Fruit fly (Drosophila melanogaster) whole organism, embryonic: ENCODE data around the gene Nmdar1.

Source experiments
- Aef1 ChIP-seq: fragments of 200-800 bp; sonication (Bioruptor generic); IDR thresholded peaks from 3 replicates; pipeline ENCODE4 v1.3.6; 2022; ENCODE audit warnings: missing biosample characterization, missing genetic modification characterization
- Bgb ChIP-seq: fragments of 200-800 bp; sonication (Bioruptor generic); IDR thresholded peaks from 2 replicates; pipeline ENCODE4 v1.3.6; 2022; ENCODE audit warnings: missing biosample characterization, missing genetic modification characterization; ENCODE audit not compliant: partially characterized antibody
- Blimp-1 ChIP-seq: fragments of 200-800 bp; sonication (Bioruptor generic); optimal IDR thresholded peaks from 3 replicates; lab custom pipeline; 2018; ENCODE audit warnings: missing biosample characterization, missing genetic modification characterization, mild to moderate bottlenecking, moderate library complexity, missing genetic modification reagents
- BtbVII ChIP-seq: fragments of 200-800 bp; sonication (Bioruptor generic); optimal IDR thresholded peaks from 3 replicates; lab custom pipeline; 2017; ENCODE audit warnings: missing biosample characterization, mild to moderate bottlenecking, missing genetic modification characterization
- CG12299 ChIP-seq: fragments of 200-800 bp; sonication (Bioruptor generic); optimal IDR thresholded peaks from 2 replicates; lab custom pipeline; 2018; ENCODE audit warnings: missing biosample characterization, mild to moderate bottlenecking, missing genetic modification characterization
- CG15479 ChIP-seq: fragments of 200-800 bp; sonication (Bioruptor generic); optimal IDR thresholded peaks from 3 replicates; lab custom pipeline; 2019; ENCODE audit warnings: missing biosample characterization, mild to moderate bottlenecking, missing genetic modification characterization, moderate library complexity
- CG15514 ChIP-seq: fragments of 200-800 bp; sonication (Bioruptor generic); optimal IDR thresholded peaks from 3 replicates; lab custom pipeline; 2017; ENCODE audit warnings: missing biosample characterization, missing genetic modification characterization, mild to moderate bottlenecking, moderate library complexity, missing genetic modification reagents
- CG1603 ChIP-seq: fragments of 200-800 bp; sonication (Bioruptor generic); optimal IDR thresholded peaks from 2 replicates; lab custom pipeline; 2019; ENCODE audit warnings: missing biosample characterization, mild to moderate bottlenecking, missing genetic modification characterization, moderate library complexity
- CG16863 ChIP-seq: fragments of 200-800 bp; sonication (Bioruptor generic); optimal IDR thresholded peaks from 3 replicates; lab custom pipeline; 2016; ENCODE audit warnings: missing biosample characterization, missing genetic modification characterization
- CG1832 ChIP-seq: fragments of 200-800 bp; sonication (Bioruptor generic); optimal IDR thresholded peaks from 2 replicates; lab custom pipeline; 2017; ENCODE audit warnings: missing biosample characterization, mild to moderate bottlenecking, missing genetic modification characterization, inconsistent platforms
- CG2116 ChIP-seq: fragments of 200-800 bp; sonication (Bioruptor generic); optimal IDR thresholded peaks from 3 replicates; lab custom pipeline; 2018; ENCODE audit warnings: missing biosample characterization, mild to moderate bottlenecking, missing genetic modification characterization
- CG3281 ChIP-seq: fragments of 200-800 bp; sonication (Bioruptor generic); optimal IDR thresholded peaks from 3 replicates; lab custom pipeline; 2017; ENCODE audit warnings: missing biosample characterization, mild to moderate bottlenecking, missing genetic modification characterization
- CG34224 ChIP-seq: fragments of 200-800 bp; sonication (Bioruptor generic); IDR thresholded peaks from 3 replicates; pipeline ENCODE4 v1.3.6; 2022; ENCODE audit warnings: missing biosample characterization, missing genetic modification characterization; ENCODE audit not compliant: partially characterized antibody
- CG3847 ChIP-seq: fragments of 200-800 bp; sonication (Bioruptor generic); IDR thresholded peaks from 2 replicates; pipeline ENCODE4 v1.3.6; 2022; ENCODE audit warnings: missing biosample characterization, missing genetic modification characterization
- CG4282 ChIP-seq: fragments of 200-800 bp; sonication (Bioruptor generic); optimal IDR thresholded peaks from 2 replicates; lab custom pipeline; 2016; ENCODE audit warnings: missing biosample characterization, missing genetic modification characterization
- CG4360 ChIP-seq: fragments of 200-800 bp; sonication (Bioruptor generic); IDR thresholded peaks from 2 replicates; pipeline ENCODE4 v1.3.6; 2022; ENCODE audit warnings: missing biosample characterization, missing genetic modification characterization
- CG4617 ChIP-seq: fragments of 200-800 bp; sonication (Bioruptor generic); optimal IDR thresholded peaks from 3 replicates; lab custom pipeline; 2016; ENCODE audit warnings: missing biosample characterization, missing genetic modification characterization, borderline replicate concordance
- CG5245 ChIP-seq: fragments of 200-800 bp; sonication (Bioruptor generic); optimal IDR thresholded peaks from 3 replicates; lab custom pipeline; 2016; ENCODE audit warnings: missing biosample characterization, missing genetic modification characterization
- CG5953 ChIP-seq: fragments of 200-800 bp; sonication (Bioruptor generic); IDR thresholded peaks from 2 replicates; pipeline ENCODE4 v1.3.6; 2022; ENCODE audit warnings: missing biosample characterization, missing genetic modification characterization
- CG6813 ChIP-seq: fragments of 200-800 bp; sonication (Bioruptor generic); optimal IDR thresholded peaks from 2 replicates; lab custom pipeline; 2017; ENCODE audit warnings: missing biosample characterization, missing genetic modification characterization, mild to moderate bottlenecking, moderate library complexity, missing genetic modification reagents
- CG8290 ChIP-seq, 3 experiments: fragments of 200-800 bp; sonication (Bioruptor generic); optimal IDR thresholded peaks; 2 replicates each; lab custom pipeline; 2016 to 2019; ENCODE audit warnings: missing biosample characterization in 3 of 3, missing genetic modification characterization in 3 of 3, mild to moderate bottlenecking in 2 of 3, moderate library complexity in 1 of 3
- CoRest ChIP-seq: fragments of 200-800 bp; sonication (Bioruptor generic); optimal IDR thresholded peaks from 3 replicates; lab custom pipeline; 2018; ENCODE audit warnings: missing biosample characterization, mild to moderate bottlenecking, missing genetic modification characterization, moderate library complexity
- CrebB ChIP-seq: fragments of 200-800 bp; sonication (Bioruptor generic); optimal IDR thresholded peaks from 3 replicates; lab custom pipeline; 2018; ENCODE audit warnings: missing biosample characterization, mild to moderate bottlenecking, missing genetic modification characterization
- Deaf1 ChIP-seq: fragments of 200-800 bp; optimal IDR thresholded peaks from 3 replicates; lab custom pipeline; 2019; ENCODE audit warnings: missing biosample characterization, mild to moderate bottlenecking, missing genetic modification characterization, moderate library complexity
- Dll ChIP-seq: fragments of 200-800 bp; sonication (Bioruptor generic); IDR thresholded peaks from 4 replicates; pipeline ENCODE4 v1.3.6; 2022; ENCODE audit warnings: missing biosample characterization, missing genetic modification characterization; ENCODE audit not compliant: partially characterized antibody
- Dref ChIP-seq: fragments of 200-800 bp; sonication (Bioruptor generic); IDR thresholded peaks from 2 replicates; pipeline ENCODE4 v1.3.6; 2022; ENCODE audit warnings: missing biosample characterization, missing genetic modification characterization
- Elba2 ChIP-seq: fragments of 200-800 bp; sonication (Bioruptor generic); optimal IDR thresholded peaks from 3 replicates; lab custom pipeline; 2016; ENCODE audit warnings: missing biosample characterization, missing genetic modification characterization
- HLH4C ChIP-seq: fragments of 200-800 bp; sonication (Bioruptor generic); IDR thresholded peaks from 3 replicates; pipeline ENCODE4 v1.3.6; 2022; ENCODE audit warnings: missing biosample characterization, missing genetic modification characterization; ENCODE audit not compliant: partially characterized antibody
- MESR4 ChIP-seq: fragments of 200-800 bp; sonication (Bioruptor generic); optimal IDR thresholded peaks from 2 replicates; lab custom pipeline; 2018; ENCODE audit warnings: missing biosample characterization, mild to moderate bottlenecking, missing genetic modification characterization, moderate library complexity
- Mrtf ChIP-seq: fragments of 200-800 bp; sonication (Bioruptor generic); IDR thresholded peaks from 3 replicates; pipeline ENCODE4 v1.3.6; 2022; ENCODE audit warnings: missing biosample characterization, missing genetic modification characterization
- NC2β ChIP-seq: fragments of 200-800 bp; sonication (Bioruptor generic); optimal IDR thresholded peaks from 2 replicates; lab custom pipeline; 2016; ENCODE audit warnings: missing biosample characterization, missing genetic modification characterization
- Sry-β ChIP-seq: fragments of 200-800 bp; sonication (Bioruptor generic); optimal IDR thresholded peaks from 2 replicates; lab custom pipeline; 2018; ENCODE audit warnings: missing biosample characterization, mild to moderate bottlenecking, missing genetic modification characterization, moderate library complexity
- ato ChIP-seq: fragments of 200-800 bp; sonication (Bioruptor generic); IDR thresholded peaks from 2 replicates; pipeline ENCODE4 v1.3.6; 2022; ENCODE audit warnings: missing biosample characterization, missing genetic modification characterization; ENCODE audit not compliant: partially characterized antibody
- bbx ChIP-seq: fragments of 200-800 bp; sonication (Bioruptor generic); IDR thresholded peaks from 2 replicates; pipeline ENCODE4 v1.3.6; 2022; ENCODE audit warnings: missing biosample characterization, missing genetic modification characterization; ENCODE audit not compliant: partially characterized antibody
- br ChIP-seq: fragments of >200 bp; optimal IDR thresholded peaks from 2 replicates; lab custom pipeline; 2017
- ci ChIP-seq: fragments of 200-800 bp; sonication (Bioruptor generic); IDR thresholded peaks from 3 replicates; pipeline ENCODE4 v1.3.6; 2022; ENCODE audit warnings: missing biosample characterization, missing genetic modification characterization
- fd64A ChIP-seq: fragments of 200-800 bp; sonication (Bioruptor generic); optimal IDR thresholded peaks from 3 replicates; lab custom pipeline; 2018; ENCODE audit warnings: missing biosample characterization, mild to moderate bottlenecking, missing genetic modification characterization
- ftz-f1 ChIP-seq: fragments of 200-800 bp; sonication (Bioruptor generic); optimal IDR thresholded peaks from 2 replicates; lab custom pipeline; 2016; ENCODE audit warnings: missing biosample characterization, missing genetic modification characterization
- gce ChIP-seq: fragments of 200-800 bp; sonication (Bioruptor generic); IDR thresholded peaks from 3 replicates; pipeline ENCODE4 v1.3.6; 2022; ENCODE audit warnings: missing biosample characterization, missing genetic modification characterization
- ham ChIP-seq: fragments of 200-800 bp; sonication (Bioruptor generic); IDR thresholded peaks from 2 replicates; pipeline ENCODE4 v1.3.6; 2022; ENCODE audit warnings: missing biosample characterization, missing genetic modification characterization
- hbn ChIP-seq: fragments of 200-800 bp; sonication (Bioruptor generic); IDR thresholded peaks from 2 replicates; pipeline ENCODE4 v1.3.6; 2022; ENCODE audit warnings: missing biosample characterization, missing genetic modification characterization; ENCODE audit not compliant: partially characterized antibody
- knrl ChIP-seq: fragments of 200-800 bp; sonication (Bioruptor generic); IDR thresholded peaks from 3 replicates; pipeline ENCODE4 v1.3.6; 2022; ENCODE audit warnings: missing biosample characterization, missing genetic modification characterization; ENCODE audit not compliant: partially characterized antibody
- nmo ChIP-seq: fragments of 200-800 bp; sonication (Bioruptor generic); optimal IDR thresholded peaks from 2 replicates; lab custom pipeline; 2018; ENCODE audit warnings: missing biosample characterization, mild to moderate bottlenecking, missing genetic modification characterization, moderate library complexity
- row ChIP-seq: fragments of 200-800 bp; sonication (Bioruptor generic); IDR thresholded peaks from 3 replicates; pipeline ENCODE4 v1.3.6; 2022; ENCODE audit warnings: missing biosample characterization, missing genetic modification characterization
- sqz ChIP-seq: fragments of 200-800 bp; sonication (Bioruptor generic); optimal IDR thresholded peaks from 3 replicates; lab custom pipeline; 2018; ENCODE audit warnings: missing biosample characterization, mild to moderate bottlenecking, missing genetic modification characterization
- stwl ChIP-seq: fragments of 200-800 bp; sonication (Bioruptor generic); optimal IDR thresholded peaks from 3 replicates; lab custom pipeline; 2018; ENCODE audit warnings: missing biosample characterization, mild to moderate bottlenecking, missing genetic modification characterization, moderate library complexity
- unc-4 ChIP-seq: fragments of 200-800 bp; sonication (Bioruptor generic); IDR thresholded peaks from 2 replicates; pipeline ENCODE4 v1.3.6; 2022; ENCODE audit warnings: missing biosample characterization, missing genetic modification characterization; ENCODE audit not compliant: partially characterized antibody

Nmdar1 gene

dm6 chr3R:5564775-5565190 is 41.7 kb upstream of the Nmdar1 start, which contains the start of the genes CG14671 and CG12746 (continued):
- TF ChIP-seq Sry-β (peak; percentile 88), CG3281 (GFP tag; lab: Kevin White, UChicago) (peak; percentile 99), MESR4 (peak; percentile 50), CG6813 (GFP tag; lab: Kevin White, UChicago) (no peak), CrebB (tag; lab: Kevin White, UChicago) (peak; percentile 26), CG8290 (GFP tag; optimal IDR thresholded peaks at IDR 0.05; lab: Kevin White, UChicago) (no peak), CG8290 (tag; optimal IDR thresholded peaks at IDR 0.05; lab: Kevin White, UChicago) (no peak), fd64A (GFP tag; lab: Kevin White, UChicago) (peak; percentile 4), CoRest (tag; lab: Kevin White, UChicago) (peak; percentile 13), br (lab: Kevin White, UChicago) (no peak), ftz-f1 (no peak), CG4360 (GFP tag; lab: Robert Waterston, UW) (peak; percentile 48), ham (no peak), Dref (peak; percentile 81), CG2116 (GFP tag; lab: Kevin White, UChicago) (peak; percentile 78), CG12299 (peak; percentile 22), Mrtf (GFP tag; lab: Robert Waterston, UW) (0 out of 3 replicates have a peak, but pooled peaks have one; percentile 26), NC2β (GFP tag; lab: Kevin White, UChicago) (no peak), CG1832 (no peak), CG4282 (GFP tag; lab: Kevin White, UChicago) (no peak), CG15514 (GFP tag; lab: Kevin White, UChicago) (no peak), CG4617 (GFP tag; lab: Kevin White, UChicago) (peak; percentile 52), knrl (GFP tag; lab: Robert Waterston, UW) (0 out of 3 replicates have a peak, but pooled peaks have one; percentile 9), bbx (peak; percentile 29; the same call in 1 of the 2 replicates), BtbVII (GFP tag; lab: Kevin White, UChicago) (no peak), CG15479 (GFP tag; lab: Kevin White, UChicago) (peak; percentile 57), CG34224 (GFP tag; lab: Robert Waterston, UW) (0 out of 3 replicates have a peak, but pooled peaks have one; percentile 27), CG5245 (no peak), CG16863 (GFP tag; lab: Kevin White, UChicago) (no peak), ci (GFP tag; lab: Robert Waterston, UW) (peak; percentile 55; the same call in 1 of the 3 replicates), nmo (peak; percentile 34), Dll (GFP tag; lab: Robert Waterston, UW) (peak; percentile 51; the same call in 2 of the 4 replicates), CG5953 (no peak), CG1603 (peak; percentile 38), Bgb (GFP tag; lab: Robert Waterston, UW) (peak; percentile 20; the same call in 1 of the 2 replicates), gce (GFP tag; lab: Robert Waterston, UW) (no peak), Blimp-1 (no peak), Aef1 (GFP tag; lab: Robert Waterston, UW) (0 out of 3 replicates have a peak, but pooled peaks have one; percentile 21), sqz (no peak), Deaf1 (tag; lab: Kevin White, UChicago) (peak; percentile 58), hbn (GFP tag; lab: Robert Waterston, UW) (0 out of 2 replicates have a peak, but pooled peaks have one; percentile 24), row (GFP tag; lab: Robert Waterston, UW) (0 out of 3 replicates have a peak, but pooled peaks have one; percentile 17), stwl (tag; lab: Kevin White, UChicago) (peak; percentile 35), CG3847 (GFP tag; lab: Robert Waterston, UW) (0 out of 2 replicates have a peak, but pooled peaks have one; percentile 18), HLH4C (peak; percentile 44; the same call in 2 of the 3 replicates), ato (GFP tag; lab: Robert Waterston, UW) (0 out of 2 replicates have a peak, but pooled peaks have one; percentile 19), unc-4 (GFP tag; lab: Robert Waterston, UW) (0 out of 2 replicates have a peak, but pooled peaks have one; percentile 41), Elba2 (GFP tag; lab: Kevin White, UChicago) (peak; percentile 7)
